Fruit fly (Drosophila melanogaster): ENCODE results near the gene Ddc.

DNA sequence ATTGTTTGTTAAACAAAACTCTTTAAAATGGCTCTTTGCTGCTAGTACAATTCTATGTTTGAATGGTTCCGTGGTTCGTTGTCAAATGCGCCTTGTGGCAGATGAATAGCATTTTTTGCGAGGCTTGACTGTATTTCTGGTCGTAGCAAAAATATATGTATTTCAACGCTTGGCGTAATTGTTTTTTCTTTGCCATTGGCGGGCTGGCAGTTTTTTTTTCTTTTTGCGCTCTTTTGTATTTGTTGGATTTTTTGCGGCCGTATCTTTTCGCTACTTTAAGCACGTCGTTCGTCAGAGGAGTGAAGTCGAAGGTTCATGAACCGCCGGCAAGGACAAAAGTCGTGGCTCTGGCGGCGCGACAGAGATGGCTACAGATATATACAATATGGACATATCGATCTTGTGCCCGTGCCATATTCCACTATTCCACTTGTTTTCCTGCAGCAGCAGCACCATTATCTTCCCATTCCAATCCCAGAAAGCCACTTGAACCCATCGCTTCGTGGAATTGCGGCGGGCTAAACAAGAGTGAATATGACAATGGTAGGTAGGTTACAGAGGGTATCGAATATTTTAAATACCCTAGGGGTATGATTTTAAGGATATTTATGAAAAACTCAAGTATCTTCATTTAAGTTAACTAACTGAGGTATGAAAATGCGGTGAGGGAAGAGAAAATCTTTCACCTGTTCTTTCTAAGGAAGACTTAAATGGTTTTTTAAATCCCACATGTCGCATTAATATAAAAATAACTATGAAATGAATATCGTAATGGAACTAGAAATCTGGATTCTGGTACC is 36.0 kb upstream of the Ddc start:
- TF ChIP-seq psq (GFP tag; optimal IDR thresholded peaks at IDR 0.05), result no peak
- TF ChIP-seq pan (optimal IDR thresholded peaks at IDR 0.05), result no peak
- TF ChIP-seq Dif (GFP tag; optimal IDR thresholded peaks at IDR 0.05; ENCODE audit: partially characterized antibody), result no peak
- no peak for TF ChIP-seq br (GFP tag; optimal IDR thresholded peaks at IDR 0.05)
- no peak for TF ChIP-seq Rel (GFP tag; optimal IDR thresholded peaks at IDR 0.05)
- no peak for TF ChIP-seq Rel (tag; optimal IDR thresholded peaks at IDR 0.05)
- TF ChIP-seq Myc (optimal IDR thresholded peaks at IDR 0.05), result no peak
- peak in 1 of 2 experiments; percentile 8 for TF ChIP-seq foxo (GFP tag; optimal IDR thresholded peaks at IDR 0.05)
- TF ChIP-seq fru (GFP tag; optimal IDR thresholded peaks at IDR 0.05), result peak; percentile 4
- TF ChIP-seq usp (GFP tag; optimal IDR thresholded peaks at IDR 0.05), result no peak
- peak; percentile 67 for TF ChIP-seq h (GFP tag; optimal IDR thresholded peaks at IDR 0.05)
- TF ChIP-seq Sp1 (GFP tag; optimal IDR thresholded peaks at IDR 0.05), result no peak
- no peak for TF ChIP-seq CG9705 (GFP tag; optimal IDR thresholded peaks at IDR 0.05)
- TF ChIP-seq Dfd (GFP tag; optimal IDR thresholded peaks at IDR 0.05), result no peak

All from whole organism, wandering third instar larva.